Worm (Caenorhabditis elegans) whole organism, young adult: ENCODE results near the gene ZK1321.1.

ENCODE experiments used
- C06A6.2 ChIP-seq: fragments of 200-800 bp; sonication (Bioruptor generic); conservative IDR thresholded peaks from 2 replicates; pipeline ENCODE4 v1.3.6; 2022; ENCODE audit warnings: missing genetic modification characterization, missing compliant biosample characterization
- F33H1.4 ChIP-seq: fragments of 200-800 bp; sonication (Bioruptor generic); IDR thresholded peaks from 2 replicates; pipeline ENCODE4 v1.3.6; 2022; ENCODE audit warnings: missing genetic modification reagents, missing genetic modification characterization, missing compliant biosample characterization
- F49E8.2 ChIP-seq: sonication (generic microtip); optimal IDR thresholded peaks from 3 replicates; lab custom pipeline; 2017; ENCODE audit warnings: missing genetic modification characterization, mild to moderate bottlenecking, missing compliant biosample characterization, antibody characterized with exemption, moderate library complexity; ENCODE audit not compliant: insufficient read depth
- F57C9.4 ChIP-seq: sonication (generic microtip); optimal IDR thresholded peaks from 2 replicates; lab custom pipeline; 2017; ENCODE audit warnings: mild to moderate bottlenecking, missing genetic modification characterization, missing compliant biosample characterization
- T26A5.8 ChIP-seq: sonication (generic microtip); optimal IDR thresholded peaks from 2 replicates; lab custom pipeline; 2016; ENCODE audit warnings: missing genetic modification characterization, missing compliant biosample characterization
- Y56A3A.18 ChIP-seq: fragments of 200-800 bp; sonication (Bioruptor generic); IDR thresholded peaks from 2 replicates; pipeline ENCODE4 v1.3.6; 2022; ENCODE audit warnings: missing genetic modification reagents, missing genetic modification characterization, missing compliant biosample characterization
- Y67H2A.10 ChIP-seq: fragments of 200-800 bp; sonication (Bioruptor generic); conservative IDR thresholded peaks from 2 replicates; pipeline ENCODE4 v1.3.6; 2022; ENCODE audit warnings: missing genetic modification reagents, missing genetic modification characterization, missing compliant biosample characterization
- Y79H2A.3 ChIP-seq: fragments of 200-800 bp; sonication (Bioruptor generic); conservative IDR thresholded peaks from 2 replicates; pipeline ENCODE4 v1.3.6; 2022; ENCODE audit warnings: missing genetic modification reagents, missing genetic modification characterization, missing compliant biosample characterization
- Y95B8A.8 ChIP-seq: fragments of 200-800 bp; sonication (Bioruptor generic); IDR thresholded peaks from 2 replicates; pipeline ENCODE4 v1.3.6; 2022; ENCODE audit warnings: missing genetic modification reagents, missing genetic modification characterization, missing compliant biosample characterization
- akir-1 ChIP-seq: fragments of 200-800 bp; sonication (Bioruptor generic); optimal IDR thresholded peaks from 2 replicates; lab custom pipeline; 2018; ENCODE audit warnings: mild to moderate bottlenecking, missing genetic modification characterization, moderate library complexity, missing compliant biosample characterization
- athp-1 ChIP-seq: sonication (generic microtip); optimal IDR thresholded peaks from 2 replicates; lab custom pipeline; 2017; ENCODE audit warnings: mild to moderate bottlenecking, missing genetic modification characterization, missing compliant biosample characterization
- ceh-40 ChIP-seq: fragments of 200-800 bp; sonication (Bioruptor generic); IDR thresholded peaks from 2 replicates; pipeline ENCODE4 v1.3.6; 2022; ENCODE audit warnings: missing genetic modification characterization, missing compliant biosample characterization
- ceh-91 ChIP-seq: fragments of 200-800 bp; sonication (Bioruptor generic); IDR thresholded peaks from 2 replicates; pipeline ENCODE4 v1.3.6; 2022; ENCODE audit warnings: missing genetic modification reagents, missing genetic modification characterization, missing compliant biosample characterization
- chd-7 ChIP-seq: sonication (generic microtip); optimal IDR thresholded peaks from 2 replicates; lab custom pipeline; 2016; ENCODE audit warnings: mild to moderate bottlenecking, missing genetic modification characterization, moderate library complexity, missing compliant biosample characterization
- dox-1 ChIP-seq: fragments of 200-800 bp; sonication (Bioruptor generic); IDR thresholded peaks from 2 replicates; pipeline ENCODE4 v1.3.6; 2022; ENCODE audit warnings: missing genetic modification reagents, missing genetic modification characterization, missing compliant biosample characterization
- dpff-1 ChIP-seq: sonication (generic microtip); optimal IDR thresholded peaks from 2 replicates; lab custom pipeline; 2017; ENCODE audit warnings: mild to moderate bottlenecking, missing genetic modification characterization, missing compliant biosample characterization
- dpl-1 ChIP-seq: fragments of 150-350 bp; optimal IDR thresholded peaks from 2 replicates; lab custom pipeline; 2014; ENCODE audit warnings: missing biosample characterization, missing genetic modification reagents, missing genetic modification characterization
- ekl-4 ChIP-seq: fragments of 200-800 bp; sonication (Bioruptor generic); IDR thresholded peaks from 2 replicates; pipeline ENCODE4 v1.3.6; 2022; ENCODE audit warnings: missing genetic modification reagents, missing genetic modification characterization, missing compliant biosample characterization
- him-1 ChIP-seq: sonication (generic microtip); optimal IDR thresholded peaks from 2 replicates; lab custom pipeline; 2016; ENCODE audit warnings: missing genotype, missing genetic modification reagents, missing genetic modification characterization, missing compliant biosample characterization
- hlh-26 ChIP-seq: fragments of 200-800 bp; sonication (Bioruptor generic); conservative IDR thresholded peaks from 2 replicates; pipeline ENCODE4 v1.3.6; 2022; ENCODE audit warnings: missing genetic modification reagents, missing genetic modification characterization, missing compliant biosample characterization
- hrde-1 ChIP-seq: sonication (generic microtip); optimal IDR thresholded peaks from 2 replicates; lab custom pipeline; 2016; ENCODE audit warnings: missing genetic modification characterization, mild to moderate bottlenecking, missing compliant biosample characterization, moderate library complexity, missing genotype, missing genetic modification reagents, borderline replicate concordance
- hsf-1 ChIP-seq: fragments of 200-800 bp; sonication (Bioruptor generic); IDR thresholded peaks from 2 replicates; pipeline ENCODE4 v1.3.6; 2022; ENCODE audit warnings: missing genetic modification reagents, missing genetic modification characterization, missing compliant biosample characterization
- lag-1 ChIP-seq: fragments of 200-800 bp; sonication (Bioruptor generic); IDR thresholded peaks from 2 replicates; pipeline ENCODE4 v1.3.6; 2022; ENCODE audit warnings: missing genetic modification reagents, missing genetic modification characterization, missing compliant biosample characterization
- let-526 ChIP-seq: fragments of 200-800 bp; sonication (Bioruptor generic); IDR thresholded peaks from 2 replicates; pipeline ENCODE4 v1.3.6; 2022; ENCODE audit warnings: missing genetic modification reagents, missing genetic modification characterization, missing compliant biosample characterization
- lin-35 ChIP-seq, 3 experiments: fragments of 150-350 bp in 2 of 3; sonication (generic microtip) in 1 of 3; optimal IDR thresholded peaks; 2 replicates each; lab custom pipeline; 2014 to 2018; ENCODE audit warnings: missing biosample characterization in 3 of 3, missing genetic modification characterization in 3 of 3, missing genetic modification reagents in 3 of 3
- lin-54 ChIP-seq: fragments of 200-800 bp; sonication (Bioruptor generic); optimal IDR thresholded peaks from 2 replicates; lab custom pipeline; 2018; ENCODE audit warnings: mild to moderate bottlenecking, missing genetic modification characterization, missing compliant biosample characterization
- madf-10 ChIP-seq: sonication (generic microtip); optimal IDR thresholded peaks from 2 replicates; lab custom pipeline; 2016; ENCODE audit warnings: mild to moderate bottlenecking, missing genetic modification characterization, missing compliant biosample characterization
- madf-3 ChIP-seq: fragments of 200-800 bp; sonication (Bioruptor generic); IDR thresholded peaks from 2 replicates; pipeline ENCODE4 v1.3.6; 2022; ENCODE audit warnings: missing genetic modification reagents, missing genetic modification characterization, missing compliant biosample characterization
- mel-28 ChIP-seq: sonication (generic microtip); optimal IDR thresholded peaks from 2 replicates; lab custom pipeline; 2016; ENCODE audit warnings: borderline replicate concordance, mild to moderate bottlenecking, missing genetic modification characterization, missing compliant biosample characterization
- nfya-1 ChIP-seq: sonication (generic microtip); optimal IDR thresholded peaks from 2 replicates; lab custom pipeline; 2017; ENCODE audit warnings: antibody characterized with exemption, missing compliant biosample characterization, missing genetic modification characterization, borderline replicate concordance; ENCODE audit not compliant: insufficient read depth
- nfyb-1 ChIP-seq: fragments of 200-800 bp; sonication (Bioruptor generic); IDR thresholded peaks from 2 replicates; pipeline ENCODE4 v1.3.6; 2022; ENCODE audit warnings: missing genetic modification reagents, missing genetic modification characterization, missing compliant biosample characterization
- nhr-90 ChIP-seq: sonication (generic microtip); optimal IDR thresholded peaks from 2 replicates; lab custom pipeline; 2016; ENCODE audit warnings: missing genotype, mild to moderate bottlenecking, missing genetic modification characterization, missing compliant biosample characterization
- pbrm-1 ChIP-seq: fragments of 200-800 bp; sonication (Bioruptor generic); IDR thresholded peaks from 2 replicates; pipeline ENCODE4 v1.3.6; 2022; ENCODE audit warnings: missing genetic modification reagents, missing genetic modification characterization, missing compliant biosample characterization
- rcor-1 ChIP-seq: fragments of 200-800 bp; sonication (Bioruptor generic); IDR thresholded peaks from 2 replicates; pipeline ENCODE4 v1.3.6; 2022; ENCODE audit warnings: missing genetic modification reagents, missing genetic modification characterization, missing compliant biosample characterization
- rec-8 ChIP-seq, 2 experiments: sonication (generic microtip); optimal IDR thresholded peaks; 2 replicates each; lab custom pipeline; 2016; ENCODE audit warnings: mild to moderate bottlenecking in 2 of 2, missing genetic modification characterization in 2 of 2, missing genetic modification reagents in 2 of 2, missing genotype in 2 of 2, missing biosample characterization in 1 of 2, missing compliant biosample characterization in 1 of 2, moderate library complexity in 1 of 2
- sea-2 ChIP-seq: fragments of 200-800 bp; sonication (Bioruptor generic); IDR thresholded peaks from 2 replicates; pipeline ENCODE4 v1.3.6; 2022; ENCODE audit warnings: missing genetic modification characterization, missing compliant biosample characterization
- snpc-1.3 ChIP-seq: sonication (generic microtip); optimal IDR thresholded peaks from 2 replicates; lab custom pipeline; 2017; ENCODE audit warnings: missing genetic modification characterization, mild to moderate bottlenecking, missing compliant biosample characterization, antibody characterized with exemption, moderate library complexity, missing genotype, missing genetic modification reagents; ENCODE audit not compliant: insufficient read depth
- snpc-4 ChIP-seq, 5 experiments: fragments of 150-350 bp in 1 of 5; sonication (generic microtip) in 4 of 5; optimal IDR thresholded peaks; 2 replicates each; lab custom pipeline; 2014 to 2018; ENCODE audit warnings: missing genetic modification characterization in 5 of 5, missing biosample characterization in 3 of 5, antibody characterized with exemption in 2 of 5, mild to moderate bottlenecking in 2 of 5, missing compliant biosample characterization in 2 of 5, missing genotype in 2 of 5, moderate library complexity in 2 of 5, missing genetic modification reagents in 1 of 5
- somi-1 ChIP-seq: fragments of 200-800 bp; sonication (Bioruptor generic); optimal IDR thresholded peaks from 2 replicates; lab custom pipeline; 2018; ENCODE audit warnings: mild to moderate bottlenecking, missing genetic modification characterization, missing compliant biosample characterization
- tbp1 ChIP-seq: fragments of 200-800 bp; sonication (Bioruptor generic); optimal IDR thresholded peaks from 2 replicates; lab custom pipeline; 2018; ENCODE audit warnings: mild to moderate bottlenecking, missing genetic modification characterization, missing compliant biosample characterization
- tbx-9 ChIP-seq: sonication (generic microtip); optimal IDR thresholded peaks from 2 replicates; lab custom pipeline; 2016; ENCODE audit warnings: borderline replicate concordance, missing genetic modification characterization, inconsistent platforms, missing compliant biosample characterization
- unc-62 ChIP-seq: fragments of 150-350 bp; optimal IDR thresholded peaks from 2 replicates; lab custom pipeline; 2014; ENCODE audit warnings: missing biosample characterization, missing genetic modification reagents, missing genetic modification characterization
- zim-3 ChIP-seq: sonication (generic microtip); optimal IDR thresholded peaks from 2 replicates; lab custom pipeline; 2017; ENCODE audit warnings: mild to moderate bottlenecking, missing genetic modification characterization, moderate library complexity, missing compliant biosample characterization
- ztf-25 ChIP-seq: fragments of 200-800 bp; sonication (Bioruptor generic); IDR thresholded peaks from 2 replicates; pipeline ENCODE4 v1.3.6; 2022; ENCODE audit warnings: missing genetic modification reagents, missing genetic modification characterization, missing compliant biosample characterization
- ztf-26 ChIP-seq: sonication (generic microtip); optimal IDR thresholded peaks from 2 replicates; lab custom pipeline; 2017; ENCODE audit warnings: missing genetic modification characterization, missing compliant biosample characterization
- ztf-28 ChIP-seq: fragments of 200-800 bp; sonication (Bioruptor generic); IDR thresholded peaks from 2 replicates; pipeline ENCODE4 v1.3.6; 2022; ENCODE audit warnings: missing genetic modification reagents, missing genetic modification characterization, missing compliant biosample characterization

Gene ZK1321.1

DNA sequence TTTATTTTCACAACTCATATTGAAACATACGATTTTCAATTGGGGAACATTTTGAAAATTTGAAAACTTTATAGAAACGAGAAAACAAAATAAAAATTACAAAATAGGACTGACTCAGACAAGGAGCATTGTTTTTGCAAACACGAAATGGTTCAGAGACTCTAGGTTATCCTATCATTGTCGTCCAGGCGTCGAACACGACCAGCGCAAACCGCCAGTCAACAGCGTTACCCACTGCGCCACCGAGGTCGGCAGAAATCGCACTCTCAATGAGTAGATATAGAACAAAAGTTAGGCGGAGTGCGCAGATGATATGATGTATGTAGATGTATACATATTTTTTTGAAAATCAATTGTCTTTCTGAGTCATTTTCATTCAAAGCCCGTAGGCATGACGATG, 20.8 kb downstream of the ZK1321.1 start (continued):
- peak; percentile 76; the same call in 1 of the 2 replicates for TF ChIP-seq ztf-28
- no peak for TF ChIP-seq dpff-1 (tag; lab: Kevin White, UChicago)
- TF ChIP-seq ceh-40 (GFP tag; lab: Robert Waterston, UW): 0 out of 2 replicates have a peak, but pooled peaks have one; percentile 60
- TF ChIP-seq ztf-25 (GFP tag; lab: Robert Waterston, UW): peak; percentile 76; the same call in 1 of the 2 replicates
- TF ChIP-seq athp-1 (tag; lab: Kevin White, UChicago): peak; percentile 28
- peak; percentile 10 for TF ChIP-seq akir-1
- TF ChIP-seq lin-54 (GFP tag; lab: Kevin White, UChicago): no peak
- TF ChIP-seq sea-2: 0 out of 2 replicates have a peak, but pooled peaks have one; percentile 54
- peak; percentile 64 for TF ChIP-seq ztf-26 (tag; lab: Kevin White, UChicago)
- TF ChIP-seq hlh-26 (GFP tag; lab: Robert Waterston, UW): no peak
- TF ChIP-seq Y56A3A.18: peak; percentile 79
- no peak; the same call in 1 of the 2 replicates for TF ChIP-seq dox-1 (GFP tag; lab: Robert Waterston, UW)
- peak; percentile 56; the same call in 1 of the 2 replicates for TF ChIP-seq ekl-4
- no peak for TF ChIP-seq Y67H2A.10 (GFP tag; lab: Robert Waterston, UW)
- peak; percentile 67 for TF ChIP-seq chd-7 (tag; lab: Kevin White, UChicago)
- no peak for TF ChIP-seq tbx-9 (tag; lab: Kevin White, UChicago)
- TF ChIP-seq madf-10 (tag; lab: Kevin White, UChicago): peak; percentile 45
- TF ChIP-seq zim-3 (tag; lab: Kevin White, UChicago): peak; percentile 75
- no peak for TF ChIP-seq somi-1 (GFP tag; lab: Kevin White, UChicago)
- TF ChIP-seq F49E8.2 (tag; lab: Kevin White, UChicago): peak; percentile 20
- no peak for TF ChIP-seq unc-62 (GFP tag; lab: Kevin White, UChicago)
- 0 out of 2 replicates have a peak, but pooled peaks have one; percentile 21 for TF ChIP-seq C06A6.2 (GFP tag; lab: Robert Waterston, UW)
- TF ChIP-seq T26A5.8 (tag; lab: Kevin White, UChicago): no peak
- TF ChIP-seq snpc-1.3 (tag; lab: Kevin White, UChicago): peak; percentile 84
- peak; percentile 97 for TF ChIP-seq tbp1 (GFP tag; lab: Kevin White, UChicago)
- peak; percentile 58 for TF ChIP-seq rcor-1 (GFP tag; lab: Robert Waterston, UW)
- TF ChIP-seq ceh-91 (GFP tag; lab: Robert Waterston, UW): 0 out of 2 replicates have a peak, but pooled peaks have one; percentile 33
- TF ChIP-seq Y79H2A.3 (GFP tag; lab: Robert Waterston, UW): peak; percentile 78
- no peak for TF ChIP-seq F57C9.4
- TF ChIP-seq hrde-1 (tag; lab: Kevin White, UChicago): peak; percentile 61
- TF ChIP-seq snpc-4 (GFP tag; optimal IDR thresholded peaks at IDR 0.05; lab: Kevin White, UChicago): peak; percentile 74
- peak in 3 of 4 experiments; percentile 10 to 78 (median 74) for TF ChIP-seq snpc-4 (tag; optimal IDR thresholded peaks at IDR 0.05; lab: Kevin White, UChicago)
- peak; percentile 53 for TF ChIP-seq F33H1.4 (GFP tag; lab: Robert Waterston, UW)
- peak; percentile 72 for TF ChIP-seq nhr-90
- TF ChIP-seq hsf-1 (GFP tag; lab: Robert Waterston, UW): peak; percentile 48; the same call in 1 of the 2 replicates
- TF ChIP-seq pbrm-1 (GFP tag; lab: Robert Waterston, UW): peak; percentile 64; the same call in 1 of the 2 replicates
- peak; percentile 58; the same call in 1 of the 2 replicates for TF ChIP-seq Y95B8A.8 (GFP tag; lab: Robert Waterston, UW)
- no peak for TF ChIP-seq dpl-1 (GFP tag; lab: Kevin White, UChicago)
- no peak for TF ChIP-seq nfya-1 (tag; lab: Kevin White, UChicago)
- no peak; the same call in 1 of the 2 replicates for TF ChIP-seq nfyb-1 (GFP tag; lab: Robert Waterston, UW)
- 0 out of 2 replicates have a peak, but pooled peaks have one; percentile 68 for TF ChIP-seq madf-3
- TF ChIP-seq let-526: no peak
- peak in 1 of 3 experiments; percentile 77 for TF ChIP-seq lin-35 (GFP tag; optimal IDR thresholded peaks at IDR 0.05; lab: Kevin White, UChicago)
- no peak for TF ChIP-seq mel-28 (tag; lab: Kevin White, UChicago)
- peak; percentile 90 for TF ChIP-seq him-1 (tag; lab: Kevin White, UChicago)
- no peak for TF ChIP-seq lag-1 (GFP tag; lab: Robert Waterston, UW)
- peak; percentile 33 to 82 for TF ChIP-seq rec-8 (tag; optimal IDR thresholded peaks at IDR 0.05; lab: Kevin White, UChicago)
